Worm (Caenorhabditis elegans): ENCODE results near the gene F58G1.7.

DNA sequence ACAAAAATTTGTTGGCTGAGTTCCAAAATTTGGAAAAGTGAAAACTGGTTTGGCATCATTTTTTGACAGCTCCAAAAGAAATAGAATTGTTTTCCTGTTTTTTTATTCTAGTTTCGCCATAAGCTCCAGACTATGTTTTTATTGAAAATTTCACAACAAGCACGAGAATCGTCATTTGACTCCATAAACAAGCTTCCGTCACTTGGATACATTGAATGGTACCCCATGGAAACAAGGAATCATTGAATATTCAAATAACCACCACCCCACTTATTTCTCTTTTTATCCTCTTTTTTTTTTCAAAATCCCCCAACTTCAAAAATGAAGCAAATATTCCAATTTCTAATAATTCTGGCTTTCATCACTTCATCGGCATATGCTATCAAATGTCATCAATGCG lies 39.3 kb downstream of the F58G1.7 start, which contains the start of gene ddn-2:
- TF ChIP-seq flt-1 (GFP tag; IDR thresholded peaks at IDR 0.05) (no peak), ref-1 (GFP tag; conservative IDR thresholded peaks at IDR 0.05) (no peak), T22C8.4 (GFP tag; IDR thresholded peaks at IDR 0.05) (no peak)
